Worm (Caenorhabditis elegans) whole organism, late embryonic: ENCODE measurements around the gene str-146.

Experiments used
- F13H6.1 ChIP-seq: sonication (generic microtip); optimal IDR thresholded peaks from 2 replicates; lab custom pipeline; 2016; ENCODE audit warnings: missing genetic modification characterization, missing compliant biosample characterization
- Y22D7AL.16 ChIP-seq: sonication (generic microtip); optimal IDR thresholded peaks from 2 replicates; lab custom pipeline; 2016; ENCODE audit warnings: missing genetic modification characterization, missing compliant biosample characterization
- ama-1 ChIP-seq: fragments of 150-350 bp; optimal IDR thresholded peaks from 2 replicates; lab custom pipeline; 2014
- ceh-22 ChIP-seq: sonication (generic microtip); optimal IDR thresholded peaks from 2 replicates; lab custom pipeline; 2017; ENCODE audit warnings: missing biosample characterization, missing genetic modification characterization
- che-1 ChIP-seq: sonication (generic microtip); optimal IDR thresholded peaks from 2 replicates; lab custom pipeline; 2016; ENCODE audit warnings: mild to moderate bottlenecking, missing genetic modification characterization, missing compliant biosample characterization
- dve-1 ChIP-seq: sonication (generic microtip); optimal IDR thresholded peaks from 2 replicates; lab custom pipeline; 2017; ENCODE audit warnings: antibody characterized with exemption, mild to moderate bottlenecking, missing genetic modification characterization, missing compliant biosample characterization
- ets-4 ChIP-seq: sonication (generic microtip); optimal IDR thresholded peaks from 2 replicates; lab custom pipeline; 2016; ENCODE audit warnings: missing genetic modification characterization, missing compliant biosample characterization
- fkh-6 ChIP-seq: sonication (generic microtip); optimal IDR thresholded peaks from 2 replicates; lab custom pipeline; 2016; ENCODE audit warnings: missing genetic modification characterization, missing compliant biosample characterization
- hlh-15 ChIP-seq: sonication (generic microtip); optimal IDR thresholded peaks from 2 replicates; lab custom pipeline; 2016; ENCODE audit warnings: missing genetic modification characterization, missing compliant biosample characterization
- nhr-11 ChIP-seq: fragments of 150-350 bp; optimal IDR thresholded peaks from 2 replicates; lab custom pipeline; 2014; ENCODE audit warnings: missing biosample characterization, missing genetic modification characterization
- rnt-1 ChIP-seq: sonication (generic microtip); optimal IDR thresholded peaks from 2 replicates; lab custom pipeline; 2016; ENCODE audit warnings: missing genetic modification characterization, missing compliant biosample characterization
- sox-4 ChIP-seq: sonication (generic microtip); optimal IDR thresholded peaks from 2 replicates; lab custom pipeline; 2017; ENCODE audit warnings: mild to moderate bottlenecking, missing genetic modification characterization, inconsistent platforms, missing compliant biosample characterization

ce11 chrV:8095378-8095777 lies at the start of gene str-146:
- TF ChIP-seq nhr-11 (tag; lab: Kevin White, UChicago) (no peak), F13H6.1 (tag; lab: Kevin White, UChicago) (no peak), ets-4 (tag; lab: Kevin White, UChicago) (no peak), dve-1 (tag; lab: Kevin White, UChicago) (no peak), fkh-6 (tag; lab: Kevin White, UChicago) (no peak), Y22D7AL.16 (tag; lab: Kevin White, UChicago) (no peak), rnt-1 (tag; lab: Kevin White, UChicago) (no peak), hlh-15 (tag; lab: Kevin White, UChicago) (no peak), ceh-22 (no peak), sox-4 (no peak), che-1 (tag; lab: Kevin White, UChicago) (no peak), ama-1 (no peak)
